Worm (Caenorhabditis elegans): ENCODE data around the gene R11H6.5.

DNA sequence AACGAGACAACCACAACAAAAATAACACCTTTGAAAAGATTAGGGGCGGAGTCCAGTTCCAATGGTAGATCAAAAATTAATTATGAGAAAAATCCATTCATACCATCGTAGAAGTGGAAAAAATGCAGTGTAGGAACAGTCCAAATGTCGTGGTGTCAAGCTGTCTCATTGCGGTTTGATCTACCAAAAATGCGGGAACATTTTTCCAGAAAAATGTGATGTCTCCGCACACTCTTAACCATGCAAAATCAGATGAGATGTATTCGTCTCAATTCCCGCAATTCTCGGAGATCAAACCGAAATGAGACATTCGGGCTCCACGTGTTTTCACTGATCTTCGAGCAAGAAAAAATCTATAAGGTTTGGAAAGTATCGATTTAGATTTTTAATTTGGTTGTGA lies 17.9 kb downstream of the R11H6.5 start:
- TF ChIP-seq nhr-76 (tag; optimal IDR thresholded peaks at IDR 0.05) (no peak), ZK546.5 (tag; optimal IDR thresholded peaks at IDR 0.05) (no peak)
